Worm (Caenorhabditis elegans) whole organism, L1 larva: ENCODE measurements around the gene C25F9.15.

ENCODE experiments used
- ceh-90 ChIP-seq: sonication (generic microtip); optimal IDR thresholded peaks from 2 replicates; lab custom pipeline; 2016; ENCODE audit warnings: missing genetic modification characterization, missing compliant biosample characterization
- elt-2 ChIP-seq: sonication (generic microtip); optimal IDR thresholded peaks from 2 replicates; lab custom pipeline; 2016; ENCODE audit warnings: missing genetic modification characterization, mild to moderate bottlenecking, inconsistent platforms, missing compliant biosample characterization, missing genetic modification reagents
- elt-3 ChIP-seq, 6 experiments: fragments of 150-350 bp in 1 of 6; sonication (generic microtip); optimal IDR thresholded peaks; 2 replicates each; lab custom pipeline; 2017 to 2018; ENCODE audit warnings: missing biosample characterization in 6 of 6, missing genetic modification characterization in 6 of 6, inconsistent platforms in 1 of 6
- zag-1 ChIP-seq: fragments of 150-350 bp; optimal IDR thresholded peaks from 2 replicates; lab custom pipeline; 2014; ENCODE audit warnings: missing biosample characterization, missing genetic modification characterization
- zip-4 ChIP-seq: fragments of 200-800 bp; sonication (Bioruptor generic); optimal IDR thresholded peaks from 2 replicates; lab custom pipeline; 2018; ENCODE audit warnings: mild to moderate bottlenecking, missing genetic modification characterization, moderate library complexity, missing compliant biosample characterization

ce11 chrV:19370189-19370588 is 47.7 kb upstream of the C25F9.15 start, which contains the start of gene Y43F8A.1:
- no peak for TF ChIP-seq elt-2 (tag; lab: Kevin White, UChicago)
- no peak for TF ChIP-seq zag-1 (tag; lab: Kevin White, UChicago)
- no peak for TF ChIP-seq zip-4 (GFP tag; lab: Kevin White, UChicago)
- no peak for TF ChIP-seq ceh-90 (tag; lab: Kevin White, UChicago)
- no peak for TF ChIP-seq elt-3 (tag; optimal IDR thresholded peaks at IDR 0.05; lab: Kevin White, UChicago)
